Fruit fly (Drosophila melanogaster) whole organism, prepupa: ENCODE results near the gene IntS4.

ENCODE experiments used
- Blimp-1 ChIP-seq: fragments of 200-800 bp; sonication (Bioruptor generic); optimal IDR thresholded peaks from 3 replicates; lab custom pipeline; 2017; ENCODE audit warnings: missing biosample characterization, missing genetic modification characterization, mild to moderate bottlenecking, moderate library complexity, missing genetic modification reagents
- CG10631 ChIP-seq: fragments of 200-800 bp; sonication (Bioruptor generic); optimal IDR thresholded peaks from 2 replicates; lab custom pipeline; 2016; ENCODE audit warnings: missing biosample characterization, missing genetic modification characterization
- CG10669 ChIP-seq: fragments of 200-800 bp; sonication (Bioruptor generic); optimal IDR thresholded peaks from 3 replicates; lab custom pipeline; 2018; ENCODE audit warnings: missing biosample characterization, mild to moderate bottlenecking, missing genetic modification characterization, moderate library complexity
- CG11762 ChIP-seq: fragments of 200-800 bp; sonication (Bioruptor generic); optimal IDR thresholded peaks from 3 replicates; lab custom pipeline; 2016; ENCODE audit warnings: missing biosample characterization, missing genetic modification characterization; ENCODE audit not compliant: insufficient read depth
- CG11902 ChIP-seq: fragments of 200-800 bp; sonication (Bioruptor generic); optimal IDR thresholded peaks from 3 replicates; lab custom pipeline; 2016; ENCODE audit warnings: missing biosample characterization, missing genetic modification characterization
- CG15336 ChIP-seq: fragments of 200-800 bp; sonication (Bioruptor generic); IDR thresholded peaks from 2 replicates; pipeline ENCODE4 v1.3.6; 2022; ENCODE audit warnings: missing biosample characterization, missing genetic modification characterization
- CG1621 ChIP-seq: fragments of 200-800 bp; sonication (Bioruptor generic); optimal IDR thresholded peaks from 3 replicates; lab custom pipeline; 2018; ENCODE audit warnings: missing biosample characterization, mild to moderate bottlenecking, missing genetic modification characterization
- CG31627 ChIP-seq: fragments of 200-800 bp; sonication (Bioruptor generic); optimal IDR thresholded peaks from 3 replicates; lab custom pipeline; 2016; ENCODE audit warnings: missing biosample characterization, missing genetic modification characterization
- CG32006 ChIP-seq: fragments of 200-800 bp; sonication (Bioruptor generic); optimal IDR thresholded peaks from 3 replicates; lab custom pipeline; 2017; ENCODE audit warnings: missing biosample characterization, mild to moderate bottlenecking, missing genetic modification characterization
- CG4318 ChIP-seq: fragments of 200-800 bp; sonication (Bioruptor generic); optimal IDR thresholded peaks from 3 replicates; lab custom pipeline; 2017; ENCODE audit warnings: missing biosample characterization, mild to moderate bottlenecking, missing genetic modification characterization
- CG6792 ChIP-seq: fragments of 200-800 bp; sonication (Bioruptor generic); optimal IDR thresholded peaks from 3 replicates; lab custom pipeline; 2016; ENCODE audit warnings: missing biosample characterization, missing genetic modification characterization
- CG6808 ChIP-seq: fragments of 200-800 bp; sonication (Bioruptor generic); optimal IDR thresholded peaks from 3 replicates; lab custom pipeline; 2017; ENCODE audit warnings: missing biosample characterization, missing genetic modification characterization, mild to moderate bottlenecking, moderate library complexity, missing genetic modification reagents
- CG6854 ChIP-seq: fragments of 200-800 bp; sonication (Bioruptor generic); optimal IDR thresholded peaks from 2 replicates; lab custom pipeline; 2017; ENCODE audit warnings: missing biosample characterization, mild to moderate bottlenecking, missing genetic modification characterization
- CG7368 ChIP-seq: fragments of 200-800 bp; sonication (Bioruptor generic); optimal IDR thresholded peaks from 3 replicates; lab custom pipeline; 2016; ENCODE audit warnings: missing biosample characterization, missing genetic modification characterization
- CG8119 ChIP-seq: fragments of 200-800 bp; sonication (Bioruptor generic); IDR thresholded peaks from 3 replicates; pipeline ENCODE4 v1.3.6; 2022; ENCODE audit warnings: missing biosample characterization, missing genetic modification characterization
- CG8632 ChIP-seq: fragments of 200-800 bp; sonication (Bioruptor generic); optimal IDR thresholded peaks from 3 replicates; lab custom pipeline; 2016; ENCODE audit warnings: missing biosample characterization, missing genetic modification characterization
- CG9139 ChIP-seq: fragments of 200-800 bp; sonication (Bioruptor generic); optimal IDR thresholded peaks from 3 replicates; lab custom pipeline; 2017; ENCODE audit warnings: missing biosample characterization, mild to moderate bottlenecking, missing genetic modification characterization
- Eip75B ChIP-seq: fragments of 200-800 bp; sonication (Bioruptor generic); optimal IDR thresholded peaks from 3 replicates; lab custom pipeline; 2016; ENCODE audit warnings: missing biosample characterization, missing genetic modification characterization
- Eip78C ChIP-seq: fragments of 200-800 bp; sonication (Bioruptor generic); peaks from one replicate; lab custom pipeline; 2016; ENCODE audit warnings: missing biosample characterization, missing genetic modification characterization
- Eip93F ChIP-seq: fragments of 200-800 bp; sonication (Bioruptor generic); optimal IDR thresholded peaks from 2 replicates; lab custom pipeline; 2016; ENCODE audit warnings: missing biosample characterization, mild to moderate bottlenecking, missing genetic modification characterization
- Ets21C ChIP-seq: fragments of 200-800 bp; sonication (Bioruptor generic); optimal IDR thresholded peaks from 3 replicates; lab custom pipeline; 2016; ENCODE audit warnings: missing biosample characterization, missing genetic modification characterization
- Ets96B ChIP-seq: fragments of 200-800 bp; optimal IDR thresholded peaks from 2 replicates; lab custom pipeline; 2019; ENCODE audit warnings: missing biosample characterization, mild to moderate bottlenecking, missing genetic modification characterization, moderate library complexity
- Hr39 ChIP-seq: fragments of 200-800 bp; sonication (Bioruptor generic); optimal IDR thresholded peaks from 2 replicates; lab custom pipeline; 2016; ENCODE audit warnings: missing biosample characterization, missing genetic modification characterization
- Hr4 ChIP-seq: fragments of 200-800 bp; sonication (Bioruptor generic); optimal IDR thresholded peaks from 3 replicates; lab custom pipeline; 2016; ENCODE audit warnings: missing biosample characterization, missing genetic modification characterization
- Lpt ChIP-seq: fragments of 200-800 bp; sonication (Bioruptor generic); optimal IDR thresholded peaks from 3 replicates; lab custom pipeline; 2016; ENCODE audit warnings: missing biosample characterization, missing genetic modification characterization
- Met ChIP-seq: fragments of 200-800 bp; sonication (Bioruptor generic); optimal IDR thresholded peaks from 3 replicates; lab custom pipeline; 2016; ENCODE audit warnings: missing biosample characterization, missing genetic modification characterization
- OdsH ChIP-seq: fragments of 200-800 bp; sonication (Bioruptor generic); optimal IDR thresholded peaks from 3 replicates; lab custom pipeline; 2016; ENCODE audit warnings: missing biosample characterization, missing genetic modification characterization
- Smox ChIP-seq: fragments of 200-800 bp; sonication (Bioruptor generic); optimal IDR thresholded peaks from 3 replicates; lab custom pipeline; 2016; ENCODE audit warnings: missing biosample characterization, missing genetic modification characterization
- Sox102F ChIP-seq: fragments of 200-800 bp; sonication (Bioruptor generic); optimal IDR thresholded peaks from 2 replicates; lab custom pipeline; 2016; ENCODE audit warnings: missing biosample characterization, mild to moderate bottlenecking, missing genetic modification characterization
- Sox15 ChIP-seq: fragments of 200-800 bp; sonication (Bioruptor generic); optimal IDR thresholded peaks from 3 replicates; lab custom pipeline; 2016; ENCODE audit warnings: missing biosample characterization, missing genetic modification characterization
- achi ChIP-seq: fragments of 200-800 bp; sonication (Bioruptor generic); optimal IDR thresholded peaks from 3 replicates; lab custom pipeline; 2016; ENCODE audit warnings: missing biosample characterization, missing genetic modification characterization
- acj6 ChIP-seq: fragments of 200-800 bp; sonication (Bioruptor generic); optimal IDR thresholded peaks from 3 replicates; lab custom pipeline; 2016; ENCODE audit warnings: missing biosample characterization, missing genetic modification characterization
- dsx ChIP-seq: fragments of 200-800 bp; optimal IDR thresholded peaks from 3 replicates; lab custom pipeline; 2019; ENCODE audit warnings: missing biosample characterization, mild to moderate bottlenecking, missing genetic modification characterization, moderate library complexity; ENCODE audit not compliant: poor library complexity, severe bottlenecking
- eg ChIP-seq: fragments of 200-800 bp; sonication (Bioruptor generic); IDR thresholded peaks from 3 replicates; pipeline ENCODE4 v1.3.6; 2022; ENCODE audit warnings: missing biosample characterization, missing genetic modification characterization
- esn ChIP-seq: fragments of 200-800 bp; sonication (Bioruptor generic); optimal IDR thresholded peaks from 2 replicates; lab custom pipeline; 2016; ENCODE audit warnings: missing biosample characterization, mild to moderate bottlenecking, missing genetic modification characterization, moderate library complexity
- fd85E ChIP-seq: fragments of 200-800 bp; sonication (Bioruptor generic); optimal IDR thresholded peaks from 3 replicates; lab custom pipeline; 2016; ENCODE audit warnings: missing biosample characterization, missing genetic modification characterization
- fkh ChIP-seq: fragments of 200-800 bp; sonication (Bioruptor generic); optimal IDR thresholded peaks from 3 replicates; lab custom pipeline; 2017; ENCODE audit warnings: missing biosample characterization, mild to moderate bottlenecking, missing genetic modification characterization, moderate library complexity
- lz ChIP-seq: fragments of 200-800 bp; sonication (Bioruptor generic); optimal IDR thresholded peaks from 3 replicates; lab custom pipeline; 2016; ENCODE audit warnings: missing biosample characterization, missing genetic modification characterization
- net ChIP-seq: fragments of 200-800 bp; sonication (Bioruptor generic); optimal IDR thresholded peaks from 3 replicates; lab custom pipeline; 2016; ENCODE audit warnings: missing biosample characterization, missing genetic modification characterization
- pdm3 ChIP-seq: fragments of 200-800 bp; sonication (Bioruptor generic); optimal IDR thresholded peaks from 3 replicates; lab custom pipeline; 2016; ENCODE audit warnings: missing biosample characterization, missing genetic modification characterization
- salr ChIP-seq, 2 experiments: fragments of 200-800 bp; sonication (Bioruptor generic); optimal IDR thresholded peaks; 3 replicates each; lab custom pipeline; 2016 to 2018; ENCODE audit warnings: missing biosample characterization in 2 of 2, missing genetic modification characterization in 2 of 2, mild to moderate bottlenecking in 1 of 2
- spab ChIP-seq: fragments of 200-800 bp; sonication (Bioruptor generic); optimal IDR thresholded peaks from 2 replicates; lab custom pipeline; 2017; ENCODE audit warnings: missing biosample characterization, mild to moderate bottlenecking, missing genetic modification characterization, missing genetic modification reagents
- svp ChIP-seq: fragments of 200-800 bp; sonication (Bioruptor generic); peaks from one replicate; lab custom pipeline; 2016; ENCODE audit warnings: missing biosample characterization, missing genetic modification characterization
- topi ChIP-seq: fragments of 200-800 bp; sonication (Bioruptor generic); optimal IDR thresholded peaks from 3 replicates; lab custom pipeline; 2016; ENCODE audit warnings: missing biosample characterization, missing genetic modification characterization
- vri ChIP-seq: fragments of 200-800 bp; sonication (Bioruptor generic); optimal IDR thresholded peaks from 3 replicates; lab custom pipeline; 2016; ENCODE audit warnings: missing biosample characterization, mild to moderate bottlenecking, missing genetic modification characterization

The IntS4 gene

dm6 chrX:8574672-8575350 lies 16.2 kb upstream of the IntS4 start (continued):
- TF ChIP-seq vri: peak; percentile 47
- TF ChIP-seq lz (GFP tag; lab: Kevin White, UChicago): peak; percentile 69
- no peak for TF ChIP-seq Eip93F (GFP tag; lab: Kevin White, UChicago)
- peak; percentile 74 for TF ChIP-seq svp (GFP tag; lab: Kevin White, UChicago)
- peak in 1 of 2 experiments; percentile 63 for TF ChIP-seq salr (GFP tag; optimal IDR thresholded peaks at IDR 0.05; lab: Kevin White, UChicago)
- TF ChIP-seq CG10669 (GFP tag; lab: Kevin White, UChicago): peak; percentile 50
- TF ChIP-seq Eip78C (GFP tag; lab: Kevin White, UChicago): peak; percentile 91
- TF ChIP-seq CG6808 (GFP tag; lab: Kevin White, UChicago): no peak
- TF ChIP-seq CG9139 (GFP tag; lab: Kevin White, UChicago): no peak
- TF ChIP-seq CG4318 (GFP tag; lab: Kevin White, UChicago): no peak
- peak; percentile 29 for TF ChIP-seq CG11762 (GFP tag; lab: Kevin White, UChicago)
- TF ChIP-seq CG7368: peak; percentile 57
- no peak for TF ChIP-seq spab (GFP tag; lab: Kevin White, UChicago)
- peak; percentile 75 for TF ChIP-seq esn (GFP tag; lab: Kevin White, UChicago)
- TF ChIP-seq topi (GFP tag; lab: Kevin White, UChicago): peak; percentile 67
- TF ChIP-seq CG1621 (tag; lab: Kevin White, UChicago): peak; percentile 4
- peak; percentile 47 for TF ChIP-seq acj6
- no peak for TF ChIP-seq Ets21C (GFP tag; lab: Kevin White, UChicago)
- no peak for TF ChIP-seq Lpt (GFP tag; lab: Kevin White, UChicago)
- peak; percentile 32 for TF ChIP-seq CG11902 (GFP tag; lab: Kevin White, UChicago)

- TF ChIP-seq CG11902 (GFP tag; lab: Kevin White, UChicago) (no peak), pdm3 (GFP tag; lab: Kevin White, UChicago) (peak; percentile 3), Ets96B (no peak), Sox15 (GFP tag; lab: Kevin White, UChicago) (no peak), fd85E (GFP tag; lab: Kevin White, UChicago) (no peak), Smox (GFP tag; lab: Kevin White, UChicago) (peak; percentile 25), CG4318 (GFP tag; lab: Kevin White, UChicago) (no peak), Eip75B (peak; percentile 22), CG15336 (GFP tag; lab: Robert Waterston, UW) (peak; percentile 10; the same call in 1 of the 2 replicates), CG7368 (no peak), svp (GFP tag; lab: Kevin White, UChicago) (peak; percentile 74), Hr39 (GFP tag; lab: Kevin White, UChicago) (peak; percentile 24), CG9139 (GFP tag; lab: Kevin White, UChicago) (no peak), Ets21C (GFP tag; lab: Kevin White, UChicago) (no peak), Met (GFP tag; lab: Kevin White, UChicago) (peak; percentile 42), CG10669 (GFP tag; lab: Kevin White, UChicago) (no peak), achi (peak; percentile 42), lz (GFP tag; lab: Kevin White, UChicago) (no peak), Sox102F (peak; percentile 15), spab (GFP tag; lab: Kevin White, UChicago) (no peak), OdsH (GFP tag; lab: Kevin White, UChicago) (peak; percentile 30), Hr4 (GFP tag; lab: Kevin White, UChicago) (peak; percentile 11), CG8632 (peak; percentile 21), Blimp-1 (no peak), fkh (GFP tag; lab: Kevin White, UChicago) (peak; percentile 68), CG10631 (GFP tag; lab: Kevin White, UChicago) (no peak), net (GFP tag; lab: Kevin White, UChicago) (no peak), dsx (no peak), CG31627 (GFP tag; lab: Kevin White, UChicago) (peak; percentile 15), salr (GFP tag; optimal IDR thresholded peaks at IDR 0.05; lab: Kevin White, UChicago) (no peak), acj6 (peak; percentile 44), CG6854 (peak; percentile 19), CG6808 (GFP tag; lab: Kevin White, UChicago) (no peak), Lpt (GFP tag; lab: Kevin White, UChicago) (no peak), esn (GFP tag; lab: Kevin White, UChicago) (no peak), CG32006 (GFP tag; lab: Kevin White, UChicago) (peak; percentile 18), CG8119 (GFP tag; lab: Robert Waterston, UW) (peak; percentile 26; the same call in 1 of the 3 replicates), eg (GFP tag; lab: Robert Waterston, UW) (no peak; the same call in 2 of the 3 replicates), CG6792 (GFP tag; lab: Kevin White, UChicago) (peak; percentile 16)
Measured at dm6 chrX:8573744-8574484, 15.3 kb upstream of the IntS4 start, which contains the start of gene CG12065. CG12065 (plus strand) TSS chrX:8574306.
